Fruit fly (Drosophila melanogaster): ENCODE results near the gene SF2.

dm6 chr3R:16353671-16354070 is 11.9 kb upstream of the SF2 start:
- TF ChIP-seq Sin3A (optimal IDR thresholded peaks at IDR 0.05) (no peak), psq (optimal IDR thresholded peaks at IDR 0.05) (no peak), ttk (optimal IDR thresholded peaks at IDR 0.05) (no peak), h (optimal IDR thresholded peaks at IDR 0.05) (no peak), insv (optimal IDR thresholded peaks at IDR 0.05) (no peak)

Data from Kc167 (cell line).